Worm (Caenorhabditis elegans): Measurements from ENCODE around the gene tbx-7.

DNA sequence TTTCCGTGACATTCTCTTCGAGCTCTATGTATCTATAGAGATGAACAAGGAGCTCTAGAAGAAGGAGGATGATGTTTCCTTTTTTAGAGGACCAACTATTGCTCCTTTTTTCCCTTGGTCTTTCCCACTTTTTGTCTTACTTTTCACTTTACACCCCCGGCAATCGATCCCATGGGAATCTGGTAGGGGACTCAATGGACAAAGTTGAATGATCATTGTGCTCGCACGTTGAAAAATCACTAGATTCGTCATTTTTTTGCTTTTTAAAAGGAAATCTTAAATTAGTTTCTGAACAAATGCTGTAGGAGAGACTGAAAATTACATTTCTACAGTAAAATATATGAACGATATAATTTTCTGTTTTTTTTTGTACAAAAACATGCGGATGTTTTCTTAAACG, 26.3 kb downstream of the tbx-7 start:
- no peak for TF ChIP-seq ama-1 (optimal IDR thresholded peaks at IDR 0.05)
- TF ChIP-seq tbx-37 (GFP tag; conservative IDR thresholded peaks at IDR 0.05), result no peak
- no peak for TF ChIP-seq B0310.2 (tag; optimal IDR thresholded peaks at IDR 0.05)
- no peak for TF ChIP-seq scrt-1 (GFP tag; IDR thresholded peaks at IDR 0.05)
- TF ChIP-seq F13C5.2 (tag; optimal IDR thresholded peaks at IDR 0.05), result no peak
- no peak for TF ChIP-seq tra-4 (tag; optimal IDR thresholded peaks at IDR 0.05)
- no peak for TF ChIP-seq hmbx-1 (tag; optimal IDR thresholded peaks at IDR 0.05)

Data from whole organism, early embryonic.